Fruit fly (Drosophila melanogaster): ENCODE measurements around the gene sqh.

Gene sqh

dm6 chrX:6254617-6255349 lies 29.8 kb upstream of the sqh start:
- no peak for TF ChIP-seq usp (GFP tag; optimal IDR thresholded peaks at IDR 0.05)
- no peak for TF ChIP-seq Dll (optimal IDR thresholded peaks at IDR 0.05)
- no peak for TF ChIP-seq pan (optimal IDR thresholded peaks at IDR 0.05)
- TF ChIP-seq CG8478 (optimal IDR thresholded peaks at IDR 0.05): no peak
- no peak for TF ChIP-seq psq (optimal IDR thresholded peaks at IDR 0.05)
- TF ChIP-seq EcR (GFP tag; optimal IDR thresholded peaks at IDR 0.05): no peak

- no peak for TF ChIP-seq pan (optimal IDR thresholded peaks at IDR 0.05)
- no peak for TF ChIP-seq Dll (optimal IDR thresholded peaks at IDR 0.05)
- no peak for TF ChIP-seq CG8478 (optimal IDR thresholded peaks at IDR 0.05)
- TF ChIP-seq psq (optimal IDR thresholded peaks at IDR 0.05): no peak
- no peak for TF ChIP-seq usp (GFP tag; optimal IDR thresholded peaks at IDR 0.05)
- no peak for TF ChIP-seq EcR (GFP tag; optimal IDR thresholded peaks at IDR 0.05)
Observed at dm6 chrX:6253701-6254100, 28.8 kb upstream of the sqh start.

dm6 chrX:6252897-6253540 lies 28.1 kb upstream of the sqh start:
- TF ChIP-seq psq (optimal IDR thresholded peaks at IDR 0.05): no peak
- TF ChIP-seq pan (optimal IDR thresholded peaks at IDR 0.05): no peak
- TF ChIP-seq CG8478 (optimal IDR thresholded peaks at IDR 0.05): no peak
- TF ChIP-seq usp (GFP tag; optimal IDR thresholded peaks at IDR 0.05): no peak
- TF ChIP-seq EcR (GFP tag; optimal IDR thresholded peaks at IDR 0.05): no peak
- TF ChIP-seq Dll (optimal IDR thresholded peaks at IDR 0.05): no peak

- no peak for TF ChIP-seq Dll (optimal IDR thresholded peaks at IDR 0.05)
- no peak for TF ChIP-seq usp (GFP tag; optimal IDR thresholded peaks at IDR 0.05)
- TF ChIP-seq pan (optimal IDR thresholded peaks at IDR 0.05): no peak
- no peak for TF ChIP-seq psq (optimal IDR thresholded peaks at IDR 0.05)
- no peak for TF ChIP-seq EcR (GFP tag; optimal IDR thresholded peaks at IDR 0.05)
- TF ChIP-seq CG8478 (optimal IDR thresholded peaks at IDR 0.05): no peak
Observed at dm6 chrX:6237015-6237414, 12.1 kb upstream of the sqh start, which contains the start of gene CG14445. Gene CG14445, plus strand, starts transcription at chrX:6237315.

- TF ChIP-seq EcR (GFP tag; optimal IDR thresholded peaks at IDR 0.05) (no peak), usp (GFP tag; optimal IDR thresholded peaks at IDR 0.05) (no peak), psq (optimal IDR thresholded peaks at IDR 0.05) (no peak), pan (optimal IDR thresholded peaks at IDR 0.05) (no peak), Dll (optimal IDR thresholded peaks at IDR 0.05) (no peak), CG8478 (optimal IDR thresholded peaks at IDR 0.05) (no peak)
Observed at dm6 chrX:6231764-6232163, 6.8 kb upstream of the sqh start.

dm6 chrX:6225472-6226049 lies 621 bp upstream of the sqh start, which contains the start of gene dtn:
Gene dtn, plus strand, starts transcription at chrX:6225647.
- TF ChIP-seq usp (GFP tag; optimal IDR thresholded peaks at IDR 0.05): no peak
- no peak for TF ChIP-seq EcR (GFP tag; optimal IDR thresholded peaks at IDR 0.05)
- no peak for TF ChIP-seq psq (optimal IDR thresholded peaks at IDR 0.05)
- TF ChIP-seq CG8478 (optimal IDR thresholded peaks at IDR 0.05): no peak
- TF ChIP-seq Dll (optimal IDR thresholded peaks at IDR 0.05): no peak

- TF ChIP-seq psq (optimal IDR thresholded peaks at IDR 0.05) (no peak), pan (optimal IDR thresholded peaks at IDR 0.05) (no peak), Dll (optimal IDR thresholded peaks at IDR 0.05) (no peak), EcR (GFP tag; optimal IDR thresholded peaks at IDR 0.05) (no peak), CG8478 (optimal IDR thresholded peaks at IDR 0.05) (no peak), usp (GFP tag; optimal IDR thresholded peaks at IDR 0.05) (no peak)
Observed at dm6 chrX:6219845-6220345, 5.0 kb downstream of the sqh start, which contains the start of gene Efr. Gene Efr, plus strand, starts transcription at chrX:6219957.

- TF ChIP-seq psq (optimal IDR thresholded peaks at IDR 0.05): no peak
- TF ChIP-seq Dll (optimal IDR thresholded peaks at IDR 0.05): no peak
- TF ChIP-seq EcR (GFP tag; optimal IDR thresholded peaks at IDR 0.05): no peak
- TF ChIP-seq pan (optimal IDR thresholded peaks at IDR 0.05): no peak
- TF ChIP-seq CG8478 (optimal IDR thresholded peaks at IDR 0.05): no peak
- no peak for TF ChIP-seq usp (GFP tag; optimal IDR thresholded peaks at IDR 0.05)
Observed at dm6 chrX:6219227-6219626, 5.7 kb downstream of the sqh start, which contains the start of gene Btnd. Gene Btnd, minus strand, starts transcription at chrX:6219327.

- TF ChIP-seq usp (GFP tag; optimal IDR thresholded peaks at IDR 0.05): no peak
- no peak for TF ChIP-seq psq (optimal IDR thresholded peaks at IDR 0.05)
- no peak for TF ChIP-seq Dll (optimal IDR thresholded peaks at IDR 0.05)
- TF ChIP-seq pan (optimal IDR thresholded peaks at IDR 0.05): no peak
- TF ChIP-seq CG8478 (optimal IDR thresholded peaks at IDR 0.05): no peak
- no peak for TF ChIP-seq EcR (GFP tag; optimal IDR thresholded peaks at IDR 0.05)
Observed at dm6 chrX:6216650-6217049, 8.3 kb downstream of the sqh start.

- TF ChIP-seq usp (GFP tag; optimal IDR thresholded peaks at IDR 0.05): no peak
- TF ChIP-seq pan (optimal IDR thresholded peaks at IDR 0.05): no peak
- no peak for TF ChIP-seq EcR (GFP tag; optimal IDR thresholded peaks at IDR 0.05)
Observed at dm6 chrX:6205099-6205498, 19.8 kb downstream of the sqh start.

- TF ChIP-seq psq (optimal IDR thresholded peaks at IDR 0.05) (no peak), CG8478 (optimal IDR thresholded peaks at IDR 0.05) (no peak), pan (optimal IDR thresholded peaks at IDR 0.05) (no peak), EcR (GFP tag; optimal IDR thresholded peaks at IDR 0.05) (no peak)
Observed at dm6 chrX:6202509-6202979, 22.4 kb downstream of the sqh start, which contains the start of gene vanin-like. Gene vanin-like, minus strand, starts transcription at chrX:6202559.

dm6 chrX:6201459-6201858 lies 23.5 kb downstream of the sqh start:
- TF ChIP-seq CG8478 (optimal IDR thresholded peaks at IDR 0.05) (no peak), EcR (GFP tag; optimal IDR thresholded peaks at IDR 0.05) (no peak), Dll (optimal IDR thresholded peaks at IDR 0.05) (no peak), usp (GFP tag; optimal IDR thresholded peaks at IDR 0.05) (no peak), pan (optimal IDR thresholded peaks at IDR 0.05) (no peak), psq (optimal IDR thresholded peaks at IDR 0.05) (no peak)
